Worm (Caenorhabditis elegans) whole organism, early embryonic: ENCODE measurements around the gene sri-39.
"Not testable (repeated sequence)": the region's sequence is repeated elsewhere in the genome, so short reads cannot be mapped to it uniquely, and the experiment has no call there.

ENCODE experiments used
- B0310.2 ChIP-seq: sonication (generic microtip); optimal IDR thresholded peaks from 2 replicates; lab custom pipeline; 2016; ENCODE audit warnings: mild to moderate bottlenecking, missing genetic modification characterization, missing compliant biosample characterization
- F13C5.2 ChIP-seq: sonication (generic microtip); optimal IDR thresholded peaks from 2 replicates; lab custom pipeline; 2017; ENCODE audit warnings: mild to moderate bottlenecking, missing genetic modification characterization, inconsistent platforms, missing compliant biosample characterization
- aly-1 ChIP-seq: sonication (generic microtip); optimal IDR thresholded peaks from 2 replicates; lab custom pipeline; 2016; ENCODE audit warnings: missing genetic modification characterization, missing compliant biosample characterization
- ama-1 ChIP-seq: fragments of 150-350 bp; optimal IDR thresholded peaks from 2 replicates; lab custom pipeline; 2014
- ceh-13 ChIP-seq: fragments of 200-800 bp; sonication (Bioruptor generic); optimal IDR thresholded peaks from 2 replicates; lab custom pipeline; 2018; ENCODE audit warnings: mild to moderate bottlenecking, missing genetic modification characterization, missing compliant biosample characterization
- ceh-36 ChIP-seq: sonication (generic microtip); optimal IDR thresholded peaks from 2 replicates; lab custom pipeline; 2016; ENCODE audit warnings: missing genetic modification characterization, inconsistent platforms, missing compliant biosample characterization
- ets-7 ChIP-seq: sonication (generic microtip); optimal IDR thresholded peaks from 2 replicates; lab custom pipeline; 2016; ENCODE audit warnings: missing genotype, missing genetic modification characterization, missing compliant biosample characterization
- flt-1 ChIP-seq: fragments of 200-800 bp; sonication (Bioruptor generic); IDR thresholded peaks from 2 replicates; pipeline ENCODE4 v1.3.6; 2022; ENCODE audit warnings: missing genetic modification characterization, missing compliant biosample characterization
- hmbx-1 ChIP-seq: sonication (generic microtip); optimal IDR thresholded peaks from 2 replicates; lab custom pipeline; 2016; ENCODE audit warnings: mild to moderate bottlenecking, missing genetic modification characterization, missing compliant biosample characterization
- hmg-4 ChIP-seq: fragments of 200-800 bp; sonication (Bioruptor generic); optimal IDR thresholded peaks from 2 replicates; lab custom pipeline; 2018; ENCODE audit warnings: mild to moderate bottlenecking, missing genetic modification characterization, missing compliant biosample characterization
- hnd-1 ChIP-seq: sonication (generic microtip); optimal IDR thresholded peaks from 2 replicates; lab custom pipeline; 2016; ENCODE audit warnings: missing genetic modification characterization, missing compliant biosample characterization
- pes-1 ChIP-seq: fragments of 200-800 bp; sonication (Bioruptor generic); IDR thresholded peaks from 2 replicates; pipeline ENCODE4 v1.3.6; 2022; ENCODE audit warnings: missing genetic modification reagents, missing genetic modification characterization, missing compliant biosample characterization
- scrt-1 ChIP-seq: fragments of 200-800 bp; sonication (Bioruptor generic); IDR thresholded peaks from 2 replicates; pipeline ENCODE4 v1.3.6; 2022; ENCODE audit warnings: missing genetic modification characterization, missing compliant biosample characterization
- sea-1 ChIP-seq: fragments of 200-800 bp; sonication (Bioruptor generic); conservative IDR thresholded peaks from 2 replicates; pipeline ENCODE4 v1.3.6; 2022; ENCODE audit warnings: missing genetic modification characterization, missing compliant biosample characterization
- tbx-11 ChIP-seq: fragments of 200-800 bp; sonication (Bioruptor generic); IDR thresholded peaks from 2 replicates; pipeline ENCODE4 v1.3.6; 2022; ENCODE audit warnings: missing genetic modification characterization, missing compliant biosample characterization
- tbx-37 ChIP-seq: fragments of 200-800 bp; sonication (Bioruptor generic); conservative IDR thresholded peaks from 2 replicates; pipeline ENCODE4 v1.3.6; 2022; ENCODE audit warnings: missing genetic modification reagents, missing genetic modification characterization, missing compliant biosample characterization
- tra-4 ChIP-seq: sonication (generic microtip); optimal IDR thresholded peaks from 2 replicates; lab custom pipeline; 2017; ENCODE audit warnings: missing genetic modification characterization, missing compliant biosample characterization

Gene sri-39

DNA sequence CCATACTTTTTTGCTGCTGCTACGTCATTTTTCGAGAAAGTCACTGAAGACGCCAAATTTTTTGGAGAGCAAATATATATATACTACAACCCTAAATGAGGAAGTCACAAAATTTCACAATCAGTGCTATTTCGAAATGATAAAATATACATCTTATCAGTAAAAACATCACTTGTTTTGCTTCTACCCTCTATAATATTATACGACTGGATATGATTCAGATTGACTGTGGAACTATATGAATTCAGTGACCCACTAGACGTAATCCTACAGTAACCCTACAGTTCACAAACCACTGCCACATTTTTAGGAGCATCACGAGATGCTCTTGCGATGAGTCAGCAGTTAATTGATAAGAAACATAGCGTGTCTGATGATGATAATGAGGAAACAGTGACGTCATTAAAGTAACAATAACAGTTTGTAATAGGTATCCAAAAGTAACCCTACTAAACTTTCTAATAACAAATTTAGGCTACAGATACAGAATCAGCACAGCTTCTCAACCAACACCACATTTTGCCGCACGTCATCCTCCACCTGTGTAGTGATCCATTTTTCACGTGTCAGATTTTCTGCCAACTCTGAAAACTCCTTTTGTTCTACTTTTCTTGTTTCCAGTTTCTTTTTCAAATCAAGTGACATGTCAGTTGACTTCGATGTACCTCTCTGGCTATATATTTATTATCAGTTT, at the start of gene sri-39, which contains the start of gene F33H12.7:
Gene sri-39, plus strand, starts transcription at position 644 of the 694 bp plus-strand sequence.
Gene F33H12.7, minus strand, starts transcription at position 51 of the 694 bp plus-strand sequence.
- TF ChIP-seq aly-1 (tag; lab: Kevin White, UChicago) (no peak), hnd-1 (tag; lab: Kevin White, UChicago) (no peak), ceh-36 (no peak), scrt-1 (GFP tag; lab: Robert Waterston, UW) (no peak), tbx-37 (no peak), hmbx-1 (tag; lab: Kevin White, UChicago) (no peak), hmg-4 (GFP tag; lab: Kevin White, UChicago) (no peak), F13C5.2 (tag; lab: Kevin White, UChicago) (no peak), tra-4 (tag; lab: Kevin White, UChicago) (no peak), ceh-13 (GFP tag; lab: Kevin White, UChicago) (no peak), flt-1 (no peak), ets-7 (tag; lab: Kevin White, UChicago) (no peak), pes-1 (GFP tag; lab: Robert Waterston, UW) (no peak), sea-1 (GFP tag; lab: Robert Waterston, UW) (no peak), tbx-11 (GFP tag; lab: Robert Waterston, UW) (no peak), B0310.2 (no peak), ama-1 (lab: Kevin White, UChicago) (no peak)

ce11 chrII:2537754-2538153, 49.5 kb upstream of the sri-39 start, which contains the start of gene K02F6.7:
TSS of gene K02F6.7 (minus strand) at chrII:2537854.
- no peak for TF ChIP-seq scrt-1 (GFP tag; lab: Robert Waterston, UW)
- no peak for TF ChIP-seq hmbx-1 (tag; lab: Kevin White, UChicago)
- TF ChIP-seq sea-1 (GFP tag; lab: Robert Waterston, UW) = no peak
- TF ChIP-seq ets-7 (tag; lab: Kevin White, UChicago) = no peak
- TF ChIP-seq tbx-11 (GFP tag; lab: Robert Waterston, UW) = no peak
- TF ChIP-seq hnd-1 (tag; lab: Kevin White, UChicago) = no peak
- no peak for TF ChIP-seq pes-1 (GFP tag; lab: Robert Waterston, UW)
- TF ChIP-seq F13C5.2 (tag; lab: Kevin White, UChicago) = no peak
- TF ChIP-seq ceh-13 (GFP tag; lab: Kevin White, UChicago) = no peak
- TF ChIP-seq B0310.2 = no peak
- TF ChIP-seq hmg-4 (GFP tag; lab: Kevin White, UChicago) = no peak
- no peak for TF ChIP-seq ceh-36
- TF ChIP-seq tra-4 (tag; lab: Kevin White, UChicago) = no peak
- TF ChIP-seq flt-1 = no peak
- TF ChIP-seq aly-1 (tag; lab: Kevin White, UChicago) = no peak
- TF ChIP-seq tbx-37 = no peak
- no peak for TF ChIP-seq ama-1 (lab: Kevin White, UChicago)

ce11 chrII:2538194-2538593, 49.1 kb upstream of the sri-39 start, which contains the start of gene K02F6.4:
TSS of gene K02F6.4 (plus strand) at chrII:2538494.
- TF ChIP-seq hmbx-1 (tag; lab: Kevin White, UChicago) (no peak), B0310.2 (no peak), scrt-1 (GFP tag; lab: Robert Waterston, UW) (no peak), ceh-13 (GFP tag; lab: Kevin White, UChicago) (no peak), ama-1 (lab: Kevin White, UChicago) (no peak), ceh-36 (no peak), ets-7 (tag; lab: Kevin White, UChicago) (no peak), hnd-1 (tag; lab: Kevin White, UChicago) (no peak), tra-4 (tag; lab: Kevin White, UChicago) (no peak), pes-1 (GFP tag; lab: Robert Waterston, UW) (no peak), flt-1 (no peak), tbx-11 (GFP tag; lab: Robert Waterston, UW) (no peak), aly-1 (tag; lab: Kevin White, UChicago) (no peak), tbx-37 (no peak), sea-1 (GFP tag; lab: Robert Waterston, UW) (no peak), hmg-4 (GFP tag; lab: Kevin White, UChicago) (no peak), F13C5.2 (tag; lab: Kevin White, UChicago) (no peak)

ce11 chrII:2545925-2546324, 41.4 kb upstream of the sri-39 start, which contains the start of gene K02F6.3:
TSS of gene K02F6.3 (plus strand) at chrII:2546225.
- TF ChIP-seq ets-7 (tag; lab: Kevin White, UChicago) (no peak), hmg-4 (GFP tag; lab: Kevin White, UChicago) (no peak), flt-1 (no peak), F13C5.2 (tag; lab: Kevin White, UChicago) (no peak), ceh-13 (GFP tag; lab: Kevin White, UChicago) (no peak), hnd-1 (tag; lab: Kevin White, UChicago) (no peak), pes-1 (GFP tag; lab: Robert Waterston, UW) (no peak), ama-1 (lab: Kevin White, UChicago) (no peak), tra-4 (tag; lab: Kevin White, UChicago) (no peak), ceh-36 (no peak), tbx-11 (GFP tag; lab: Robert Waterston, UW) (no peak), aly-1 (tag; lab: Kevin White, UChicago) (no peak)

- TF ChIP-seq ceh-36 (no peak), ceh-13 (GFP tag; lab: Kevin White, UChicago) (no peak), B0310.2 (no peak), sea-1 (GFP tag; lab: Robert Waterston, UW) (no peak)
These were observed 34.3 kb upstream of the sri-39 start for ce11 chrII:2553030-2553429.

DNA sequence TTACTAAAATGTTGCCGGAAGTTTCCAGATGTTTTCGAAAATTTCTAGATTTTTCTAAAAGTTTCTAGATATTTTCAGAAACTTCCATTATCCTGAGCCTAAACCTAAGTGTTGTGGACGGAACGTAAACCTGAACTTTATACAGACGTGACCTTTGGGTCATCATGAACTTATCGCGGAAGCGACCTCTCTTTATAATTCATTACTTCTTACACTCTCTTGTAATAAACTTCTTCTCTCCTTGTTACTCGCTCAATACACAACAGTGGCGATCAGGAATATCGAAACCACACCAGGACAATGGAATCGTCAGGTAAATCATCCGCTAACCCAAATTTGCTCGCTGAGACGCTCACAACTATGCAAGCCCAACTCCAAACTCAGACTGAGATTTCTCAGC, 33.6 kb upstream of the sri-39 start, which contains the start of gene K02F6.1:
Gene K02F6.1, plus strand, starts transcription at position 301 of the 400 bp plus-strand sequence.
- not testable (repeated sequence) for TF ChIP-seq tra-4 (tag; lab: Kevin White, UChicago); flt-1; hmg-4 (GFP tag; lab: Kevin White, UChicago)

DNA sequence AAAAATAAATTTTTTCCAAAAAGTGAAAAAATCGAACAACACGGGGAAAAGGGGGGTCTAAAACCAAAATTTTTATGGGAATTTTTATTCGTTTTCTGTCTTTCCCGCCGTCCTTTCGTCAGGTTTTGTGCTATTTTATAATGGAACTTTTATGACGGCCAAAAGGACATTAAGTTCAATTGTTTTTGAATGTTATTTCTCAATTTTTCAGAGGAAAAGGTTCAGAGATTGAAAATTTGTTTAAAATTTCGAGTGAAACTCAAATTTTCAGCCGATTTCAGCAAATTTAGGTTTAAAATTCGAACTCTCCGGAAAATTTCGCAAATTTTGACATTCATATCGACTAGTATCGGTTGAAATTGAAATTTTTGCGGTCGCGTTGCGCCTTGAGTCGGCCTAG, 23.3 kb upstream of the sri-39 start, which contains the start of gene nep-18:
Gene nep-18, minus strand, starts transcription at position 101 of the 400 bp plus-strand sequence.
- TF ChIP-seq hnd-1 (tag; lab: Kevin White, UChicago) = no peak
- TF ChIP-seq B0310.2 = no peak
- TF ChIP-seq F13C5.2 (tag; lab: Kevin White, UChicago) = no peak
- TF ChIP-seq ceh-36 = no peak
- TF ChIP-seq hmg-4 (GFP tag; lab: Kevin White, UChicago) = no peak
- no peak for TF ChIP-seq ama-1 (lab: Kevin White, UChicago)
- TF ChIP-seq ets-7 (tag; lab: Kevin White, UChicago) = no peak
- TF ChIP-seq tbx-37 = no peak
- no peak for TF ChIP-seq scrt-1 (GFP tag; lab: Robert Waterston, UW)
- no peak for TF ChIP-seq pes-1 (GFP tag; lab: Robert Waterston, UW)
- no peak for TF ChIP-seq flt-1
- no peak for TF ChIP-seq tra-4 (tag; lab: Kevin White, UChicago)
- TF ChIP-seq sea-1 (GFP tag; lab: Robert Waterston, UW) = no peak
- no peak for TF ChIP-seq hmbx-1 (tag; lab: Kevin White, UChicago)
